Fruit fly (Drosophila melanogaster): ENCODE results near the gene Plp.
A peak's percentile ranks its signal among the peaks of the same experiment; 100 is the strongest.

Gene Plp

dm6 chr3L:15098659-15099512, 4.4 kb upstream of the Plp start (continued):
- peak; percentile 32 for TF ChIP-seq Antp (GFP tag; optimal IDR thresholded peaks at IDR 0.05)
- TF ChIP-seq Taf1 (GFP tag; IDR thresholded peaks at IDR 0.05), result no peak
- TF ChIP-seq CG16863 (GFP tag; optimal IDR thresholded peaks at IDR 0.05), result no peak
- peak; percentile 97 for TF ChIP-seq CG2678 (tag; optimal IDR thresholded peaks at IDR 0.05)
- TF ChIP-seq jumu (GFP tag; optimal IDR thresholded peaks at IDR 0.05), result peak; percentile 3
- no peak for TF ChIP-seq CG4617 (GFP tag; optimal IDR thresholded peaks at IDR 0.05; ENCODE audit: borderline replicate concordance)
- TF ChIP-seq sob (GFP tag; IDR thresholded peaks at IDR 0.05), result peak; percentile 47; the same call in 1 of the 2 replicates
- peak; percentile 36; the same call in 1 of the 2 replicates for TF ChIP-seq CG6272 (GFP tag; IDR thresholded peaks at IDR 0.05)
- no peak for TF ChIP-seq dati (GFP tag; IDR thresholded peaks at IDR 0.05)
- TF ChIP-seq CG1602 (GFP tag; optimal IDR thresholded peaks at IDR 0.05), result peak; percentile 53
- TF ChIP-seq insv (GFP tag; optimal IDR thresholded peaks at IDR 0.05), result no peak
- peak; percentile 82 for TF ChIP-seq CG4328 (GFP tag; optimal IDR thresholded peaks at IDR 0.05)
- peak; percentile 66 for TF ChIP-seq CG5180 (GFP tag; optimal IDR thresholded peaks at IDR 0.05)
- no peak for TF ChIP-seq Lpt (GFP tag; optimal IDR thresholded peaks at IDR 0.05)
- no peak for TF ChIP-seq fd64A (GFP tag; optimal IDR thresholded peaks at IDR 0.05)
- TF ChIP-seq CG11456 (GFP tag; IDR thresholded peaks at IDR 0.05), result peak; percentile 65
- TF ChIP-seq CG12071 (GFP tag; optimal IDR thresholded peaks at IDR 0.05), result no peak
- TF ChIP-seq lola (GFP tag; optimal IDR thresholded peaks at IDR 0.05), result peak in 1 of 3 experiments; percentile 87
- TF ChIP-seq CG4854 (GFP tag; optimal IDR thresholded peaks at IDR 0.05), result no peak
- TF ChIP-seq CG17359 (tag; optimal IDR thresholded peaks at IDR 0.05), result peak; percentile 91
- no peak for TF ChIP-seq Dp (GFP tag; optimal IDR thresholded peaks at IDR 0.05)
- TF ChIP-seq fu2 (GFP tag; optimal IDR thresholded peaks at IDR 0.05), result no peak
- no peak; the same call in 1 of the 2 replicates for TF ChIP-seq Bgb (GFP tag; IDR thresholded peaks at IDR 0.05; ENCODE audit: partially characterized antibody)
- no peak for TF ChIP-seq mam (GFP tag; optimal IDR thresholded peaks at IDR 0.05)
- no peak for TF ChIP-seq bbx (GFP tag; IDR thresholded peaks at IDR 0.05; ENCODE audit: partially characterized antibody)
- TF ChIP-seq sim (GFP tag; IDR thresholded peaks at IDR 0.05), result peak; percentile 89
- TF ChIP-seq Lhr (GFP tag; optimal IDR thresholded peaks at IDR 0.05), result peak; percentile 38
- TF ChIP-seq Hmx (GFP tag; optimal IDR thresholded peaks at IDR 0.05), result no peak
- TF ChIP-seq Ptx1 (GFP tag; IDR thresholded peaks at IDR 0.05), result peak; percentile 92
- TF ChIP-seq dysf (GFP tag; IDR thresholded peaks at IDR 0.05), result peak; percentile 82
- no peak for TF ChIP-seq pan (optimal IDR thresholded peaks at IDR 0.05)
- TF ChIP-seq pan (GFP tag; optimal IDR thresholded peaks at IDR 0.05 in 1 of 2, IDR thresholded peaks at IDR 0.05 in 1 of 2), result peak in 1 of 2 experiments; percentile 91
- no peak for TF ChIP-seq gcm2 (GFP tag; optimal IDR thresholded peaks at IDR 0.05)
- TF ChIP-seq MTF-1 (GFP tag; optimal IDR thresholded peaks at IDR 0.05; ENCODE audit: borderline replicate concordance), result peak; percentile 86
- peak; percentile 87 for TF ChIP-seq CG4820 (GFP tag; optimal IDR thresholded peaks at IDR 0.05)
- TF ChIP-seq trem (tag; optimal IDR thresholded peaks at IDR 0.05), result peak; percentile 95
- peak; percentile 89 for TF ChIP-seq dmrt99B (tag; optimal IDR thresholded peaks at IDR 0.05)
- TF ChIP-seq CG9817 (tag; optimal IDR thresholded peaks at IDR 0.05), result peak; percentile 72
- TF ChIP-seq her (GFP tag; optimal IDR thresholded peaks at IDR 0.05), result peak; percentile 34
- TF ChIP-seq CG7928 (GFP tag; optimal IDR thresholded peaks at IDR 0.05), result peak; percentile 5
- TF ChIP-seq twi (tag; optimal IDR thresholded peaks at IDR 0.05), result peak; percentile 45
- no peak for TF ChIP-seq Neu2 (GFP tag; optimal IDR thresholded peaks at IDR 0.05; ENCODE audit: borderline replicate concordance)
- no peak for TF ChIP-seq ab (GFP tag; optimal IDR thresholded peaks at IDR 0.05)
- peak; percentile 37 for TF ChIP-seq kay (GFP tag; optimal IDR thresholded peaks at IDR 0.05)
- TF ChIP-seq ERR (GFP tag; optimal IDR thresholded peaks at IDR 0.05), result no peak
- TF ChIP-seq Fer1 (GFP tag; optimal IDR thresholded peaks at IDR 0.05), result peak; percentile 89
- peak; percentile 69 for TF ChIP-seq ara (GFP tag; IDR thresholded peaks at IDR 0.05)
- TF ChIP-seq CG8944 (GFP tag; optimal IDR thresholded peaks at IDR 0.05), result no peak
- 0 out of 3 replicates have a peak, but pooled peaks have one; percentile 8 for TF ChIP-seq CG2889 (GFP tag; IDR thresholded peaks at IDR 0.05)

Data from whole organism, embryonic.